Worm (Caenorhabditis elegans) whole organism, early embryonic: Measurements from ENCODE around the gene zip-8.

ENCODE experiments used
- B0310.2 ChIP-seq: sonication (generic microtip); optimal IDR thresholded peaks from 2 replicates; lab custom pipeline; 2016; ENCODE audit warnings: mild to moderate bottlenecking, missing genetic modification characterization, missing compliant biosample characterization
- F13C5.2 ChIP-seq: sonication (generic microtip); optimal IDR thresholded peaks from 2 replicates; lab custom pipeline; 2017; ENCODE audit warnings: mild to moderate bottlenecking, missing genetic modification characterization, inconsistent platforms, missing compliant biosample characterization
- aly-1 ChIP-seq: sonication (generic microtip); optimal IDR thresholded peaks from 2 replicates; lab custom pipeline; 2016; ENCODE audit warnings: missing genetic modification characterization, missing compliant biosample characterization
- ama-1 ChIP-seq: fragments of 150-350 bp; optimal IDR thresholded peaks from 2 replicates; lab custom pipeline; 2014
- ceh-13 ChIP-seq: fragments of 200-800 bp; sonication (Bioruptor generic); optimal IDR thresholded peaks from 2 replicates; lab custom pipeline; 2018; ENCODE audit warnings: mild to moderate bottlenecking, missing genetic modification characterization, missing compliant biosample characterization
- ceh-36 ChIP-seq: sonication (generic microtip); optimal IDR thresholded peaks from 2 replicates; lab custom pipeline; 2016; ENCODE audit warnings: missing genetic modification characterization, inconsistent platforms, missing compliant biosample characterization
- ets-7 ChIP-seq: sonication (generic microtip); optimal IDR thresholded peaks from 2 replicates; lab custom pipeline; 2016; ENCODE audit warnings: missing genotype, missing genetic modification characterization, missing compliant biosample characterization
- flt-1 ChIP-seq: fragments of 200-800 bp; sonication (Bioruptor generic); IDR thresholded peaks from 2 replicates; pipeline ENCODE4 v1.3.6; 2022; ENCODE audit warnings: missing genetic modification characterization, missing compliant biosample characterization
- hmbx-1 ChIP-seq: sonication (generic microtip); optimal IDR thresholded peaks from 2 replicates; lab custom pipeline; 2016; ENCODE audit warnings: mild to moderate bottlenecking, missing genetic modification characterization, missing compliant biosample characterization
- hmg-4 ChIP-seq: fragments of 200-800 bp; sonication (Bioruptor generic); optimal IDR thresholded peaks from 2 replicates; lab custom pipeline; 2018; ENCODE audit warnings: mild to moderate bottlenecking, missing genetic modification characterization, missing compliant biosample characterization
- hnd-1 ChIP-seq: sonication (generic microtip); optimal IDR thresholded peaks from 2 replicates; lab custom pipeline; 2016; ENCODE audit warnings: missing genetic modification characterization, missing compliant biosample characterization
- pes-1 ChIP-seq: fragments of 200-800 bp; sonication (Bioruptor generic); IDR thresholded peaks from 2 replicates; pipeline ENCODE4 v1.3.6; 2022; ENCODE audit warnings: missing genetic modification reagents, missing genetic modification characterization, missing compliant biosample characterization
- scrt-1 ChIP-seq: fragments of 200-800 bp; sonication (Bioruptor generic); IDR thresholded peaks from 2 replicates; pipeline ENCODE4 v1.3.6; 2022; ENCODE audit warnings: missing genetic modification characterization, missing compliant biosample characterization
- sea-1 ChIP-seq: fragments of 200-800 bp; sonication (Bioruptor generic); conservative IDR thresholded peaks from 2 replicates; pipeline ENCODE4 v1.3.6; 2022; ENCODE audit warnings: missing genetic modification characterization, missing compliant biosample characterization
- tbx-11 ChIP-seq: fragments of 200-800 bp; sonication (Bioruptor generic); IDR thresholded peaks from 2 replicates; pipeline ENCODE4 v1.3.6; 2022; ENCODE audit warnings: missing genetic modification characterization, missing compliant biosample characterization
- tbx-37 ChIP-seq: fragments of 200-800 bp; sonication (Bioruptor generic); conservative IDR thresholded peaks from 2 replicates; pipeline ENCODE4 v1.3.6; 2022; ENCODE audit warnings: missing genetic modification reagents, missing genetic modification characterization, missing compliant biosample characterization
- tra-4 ChIP-seq: sonication (generic microtip); optimal IDR thresholded peaks from 2 replicates; lab custom pipeline; 2017; ENCODE audit warnings: missing genetic modification characterization, missing compliant biosample characterization

Gene zip-8

DNA sequence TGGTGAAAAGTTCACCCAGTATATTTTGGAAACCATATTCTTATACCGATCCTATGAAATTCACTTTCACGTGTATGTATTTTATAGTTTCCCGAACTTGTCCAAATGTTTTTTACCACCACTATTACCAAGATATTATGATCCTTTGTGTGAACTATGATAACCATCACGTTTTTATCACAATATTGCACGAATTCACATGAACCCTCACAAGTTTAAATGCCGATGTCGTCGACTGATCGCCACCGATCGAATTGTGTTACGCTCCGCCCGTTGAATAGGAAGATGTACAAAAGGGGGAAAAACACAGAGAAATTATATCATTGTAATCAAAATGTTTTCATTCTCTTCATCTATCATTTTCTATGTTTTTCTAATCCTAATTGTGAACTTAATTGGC lies 29.6 kb downstream of the zip-8 start:
- TF ChIP-seq pes-1 (no peak), ama-1 (lab: Kevin White, UChicago) (no peak), aly-1 (tag; lab: Kevin White, UChicago) (no peak), flt-1 (no peak), ceh-36 (tag; lab: Kevin White, UChicago) (no peak), sea-1 (GFP tag; lab: Robert Waterston, UW) (no peak), hnd-1 (tag; lab: Kevin White, UChicago) (no peak), B0310.2 (no peak), ceh-13 (no peak)

DNA sequence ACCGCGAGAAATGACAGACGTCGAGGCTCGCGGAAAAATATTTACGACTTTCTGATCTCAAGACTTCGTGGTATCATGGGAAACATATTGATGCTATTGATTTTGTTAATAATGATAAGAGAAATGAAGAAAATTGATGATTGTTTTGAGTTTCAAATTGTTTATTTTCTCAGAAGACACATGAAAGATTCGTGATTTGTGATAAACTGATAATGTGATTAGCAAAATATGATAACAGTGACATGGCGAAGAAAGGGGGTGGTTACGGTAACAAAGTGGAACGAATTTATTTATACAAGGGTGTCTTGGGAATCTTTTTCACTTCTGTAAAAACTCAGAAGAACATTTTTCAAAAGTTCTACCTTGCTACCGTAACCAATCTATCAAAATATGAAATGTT lies 30.5 kb downstream of the zip-8 start:
- TF ChIP-seq tbx-37 (GFP tag; lab: Robert Waterston, UW) (no peak), ets-7 (tag; lab: Kevin White, UChicago) (no peak), B0310.2 (no peak), scrt-1 (GFP tag; lab: Robert Waterston, UW) (no peak)

DNA sequence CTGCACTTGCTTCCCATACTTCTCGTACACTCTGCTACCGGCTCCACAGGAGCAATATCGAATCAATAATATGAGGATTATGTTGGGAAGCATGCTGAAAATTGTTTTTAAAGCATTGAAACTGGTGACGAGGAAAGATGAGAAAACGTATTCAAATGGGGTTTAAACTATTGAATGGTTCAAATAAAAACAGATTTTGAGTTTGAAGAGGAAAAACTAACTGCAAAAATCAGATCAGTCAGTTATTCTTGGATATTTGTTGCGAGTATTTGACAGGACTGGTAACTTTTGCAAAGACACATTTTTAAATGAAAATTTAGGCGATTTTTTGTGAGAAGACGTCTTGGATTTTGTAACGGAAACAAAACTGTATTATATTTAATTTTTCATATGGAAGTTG lies 35.9 kb downstream of the zip-8 start, which contains the start of gene acr-5:
Gene acr-5 (minus strand): TSS at position 101 of the 400 bp plus-strand sequence.
- TF ChIP-seq tbx-37 (GFP tag; lab: Robert Waterston, UW) = no peak
- TF ChIP-seq scrt-1 (GFP tag; lab: Robert Waterston, UW) = no peak
- no peak for TF ChIP-seq flt-1
- TF ChIP-seq ets-7 (tag; lab: Kevin White, UChicago) = no peak
- TF ChIP-seq ama-1 (lab: Kevin White, UChicago) = no peak
- TF ChIP-seq pes-1 = no peak
- no peak for TF ChIP-seq hnd-1 (tag; lab: Kevin White, UChicago)
- no peak for TF ChIP-seq hmbx-1 (tag; lab: Kevin White, UChicago)
- TF ChIP-seq B0310.2 = no peak
- no peak for TF ChIP-seq tra-4 (tag; lab: Kevin White, UChicago)
- TF ChIP-seq hmg-4 = no peak
- TF ChIP-seq aly-1 (tag; lab: Kevin White, UChicago) = no peak

DNA sequence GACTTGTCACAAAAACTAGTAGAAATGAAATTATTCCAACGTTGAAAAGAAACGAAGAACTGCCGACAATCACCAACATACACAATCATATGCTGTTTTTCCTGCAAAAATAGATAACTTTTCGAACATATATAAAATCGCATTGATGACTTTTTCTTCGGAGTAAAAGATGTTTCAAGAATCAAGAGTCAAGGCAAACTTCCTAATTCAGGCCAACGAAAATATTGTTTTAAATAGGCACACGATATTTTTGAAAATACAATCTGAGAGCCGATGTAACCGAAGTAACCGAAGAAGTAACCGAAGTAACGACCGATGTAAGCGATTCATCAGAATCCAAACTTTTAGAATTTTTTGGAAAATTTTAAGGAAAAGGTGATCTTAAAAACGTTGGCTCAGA lies 41.2 kb downstream of the zip-8 start, which contains the start of gene C09E7.10:
Gene C09E7.10 (minus strand): TSS at position 101 of the 400 bp plus-strand sequence.
- no peak for TF ChIP-seq ceh-13
- TF ChIP-seq aly-1 (tag; lab: Kevin White, UChicago) = no peak
- no peak for TF ChIP-seq tra-4 (tag; lab: Kevin White, UChicago)
- TF ChIP-seq scrt-1 (GFP tag; lab: Robert Waterston, UW) = no peak
- TF ChIP-seq flt-1 = no peak
- no peak for TF ChIP-seq B0310.2
- TF ChIP-seq hmg-4 = no peak
- TF ChIP-seq pes-1 = no peak

DNA sequence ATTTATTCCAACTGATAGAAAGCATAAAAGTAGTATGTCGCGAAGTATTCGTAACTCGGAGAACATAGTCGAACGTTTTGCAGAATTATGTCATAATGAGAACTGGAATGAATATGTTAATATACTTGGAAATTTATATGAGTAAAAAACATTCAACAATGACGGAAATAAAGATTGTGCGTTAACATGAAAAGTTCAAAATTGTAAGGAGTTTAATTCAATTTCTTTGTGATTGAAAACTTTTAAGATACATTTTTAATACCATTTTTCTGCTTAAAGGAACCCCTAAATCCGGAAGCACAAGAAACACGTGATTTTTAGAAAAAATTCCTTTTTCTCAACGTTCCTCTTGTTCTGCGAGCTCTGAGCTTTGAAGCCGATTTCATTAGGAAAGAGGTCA lies 46.8 kb downstream of the zip-8 start, which contains the start of gene oig-1:
Gene oig-1 (minus strand): TSS at position 101 of the 400 bp plus-strand sequence.
- TF ChIP-seq hmbx-1 (tag; lab: Kevin White, UChicago) (no peak), tbx-11 (GFP tag; lab: Robert Waterston, UW) (no peak), hmg-4 (no peak), tbx-37 (GFP tag; lab: Robert Waterston, UW) (no peak), pes-1 (no peak), ceh-36 (tag; lab: Kevin White, UChicago) (no peak), scrt-1 (GFP tag; lab: Robert Waterston, UW) (no peak), hnd-1 (tag; lab: Kevin White, UChicago) (no peak), ceh-13 (no peak), B0310.2 (no peak), tra-4 (tag; lab: Kevin White, UChicago) (no peak), aly-1 (tag; lab: Kevin White, UChicago) (no peak), F13C5.2 (tag; lab: Kevin White, UChicago) (no peak), flt-1 (no peak), ama-1 (lab: Kevin White, UChicago) (no peak), ets-7 (tag; lab: Kevin White, UChicago) (no peak), sea-1 (GFP tag; lab: Robert Waterston, UW) (no peak)

DNA sequence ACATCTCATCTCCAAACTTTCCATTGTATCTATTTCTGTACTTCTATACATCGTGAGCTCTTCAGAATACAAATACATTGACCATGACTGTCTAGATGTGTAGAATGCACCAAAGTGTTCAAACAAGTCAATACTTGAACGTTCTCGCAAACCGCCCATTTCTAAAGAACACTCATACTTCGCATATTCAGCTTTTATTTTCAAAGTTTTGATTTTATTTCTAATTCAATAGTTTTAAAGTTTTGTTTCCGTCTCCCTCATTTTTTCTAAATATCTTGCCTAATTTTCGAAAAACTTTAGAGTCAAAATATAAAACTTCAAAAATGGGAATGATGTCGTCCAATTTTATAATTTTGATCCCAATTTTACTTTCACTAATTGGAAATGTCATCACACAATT lies 49.1 kb downstream of the zip-8 start, which contains the start of gene pqn-10:
Gene pqn-10 (plus strand): TSS at position 301 of the 400 bp plus-strand sequence.
- no peak for TF ChIP-seq F13C5.2 (tag; lab: Kevin White, UChicago)
